ENCODE assay signal across 2 worm cellular contexts in genomic region chrIV:1086913-1087312, ce11.
A peak's percentile ranks its signal among the peaks of the same experiment; 100 is the strongest.
TF ChIP-seq lines count a peak whose summit lies in the region.

Gene csn-4, minus strand, starts transcription at chrIV:1087013.

TF ChIP-seq in whole organism, L4 larva, 104 proteins besides CTCF, POLR2A, EP300 and RAD21:
- TF ChIP-seq spr-3 (GFP tag; optimal IDR thresholded peaks at IDR 0.05; lab: Kevin White, UChicago) (peak; percentile 4), F26F4.8 (GFP tag; conservative IDR thresholded peaks at IDR 0.05; lab: Robert Waterston, UW) (no peak), ama-1 (optimal IDR thresholded peaks at IDR 0.05; lab: Kevin White, UChicago) (peak; percentile 10)

TF ChIP-seq in whole organism, young adult, 124 proteins besides CTCF, POLR2A, EP300 and RAD21:
- TF ChIP-seq ztf-26 (tag; optimal IDR thresholded peaks at IDR 0.05; lab: Kevin White, UChicago) (no peak), attf-5 (GFP tag; optimal IDR thresholded peaks at IDR 0.05; lab: Kevin White, UChicago) (no peak), mxl-1 (tag; optimal IDR thresholded peaks at IDR 0.05; lab: Kevin White, UChicago) (no peak), B0035.1 (tag; optimal IDR thresholded peaks at IDR 0.05; lab: Kevin White, UChicago) (no peak), cebp-2 (GFP tag; IDR thresholded peaks at IDR 0.05; lab: Robert Waterston, UW) (no peak), nfyb-1 (GFP tag; IDR thresholded peaks at IDR 0.05; lab: Robert Waterston, UW) (0 out of 2 replicates have a peak, but pooled peaks have one; percentile 10), cebp-1 (GFP tag; IDR thresholded peaks at IDR 0.05; lab: Robert Waterston, UW) (no peak), cebp-1 (tag; optimal IDR thresholded peaks at IDR 0.05; lab: Kevin White, UChicago) (peak; percentile 15)

Comparison
In these comparisons a context has a peak if more than half of its experiments do, and no peak if none do; other contexts are left out.
1. Of the 7 proteins assayed by ChIP-seq in both whole organism, young adult and whole organism, L4 larva: peak only in whole organism, young adult: none; only in whole organism, L4 larva: ama-1; in both: none; in neither: 6.